Fruit fly (Drosophila melanogaster): Measurements from ENCODE around the gene Rbp.

- TF ChIP-seq CG8478 (optimal IDR thresholded peaks at IDR 0.05) (no peak), CTCF (optimal IDR thresholded peaks at IDR 0.05) (no peak)
Observed at dm6 chr3R:15356152-15356551, 18.3 kb upstream of the Rbp start.
